Fruit fly (Drosophila melanogaster) whole organism, prepupa: ENCODE measurements around the gene Ssk.

ENCODE experiments used
- Blimp-1 ChIP-seq: fragments of 200-800 bp; sonication (Bioruptor generic); optimal IDR thresholded peaks from 3 replicates; lab custom pipeline; 2017; ENCODE audit warnings: missing biosample characterization, missing genetic modification characterization, mild to moderate bottlenecking, moderate library complexity, missing genetic modification reagents
- CG10669 ChIP-seq: fragments of 200-800 bp; sonication (Bioruptor generic); optimal IDR thresholded peaks from 3 replicates; lab custom pipeline; 2018; ENCODE audit warnings: missing biosample characterization, mild to moderate bottlenecking, missing genetic modification characterization, moderate library complexity
- CG11762 ChIP-seq: fragments of 200-800 bp; sonication (Bioruptor generic); optimal IDR thresholded peaks from 3 replicates; lab custom pipeline; 2016; ENCODE audit warnings: missing biosample characterization, missing genetic modification characterization; ENCODE audit not compliant: insufficient read depth
- CG16779 ChIP-seq: fragments of 200-800 bp; sonication (Bioruptor generic); optimal IDR thresholded peaks from 3 replicates; lab custom pipeline; 2017; ENCODE audit warnings: missing biosample characterization, mild to moderate bottlenecking, missing genetic modification characterization
- CG31627 ChIP-seq: fragments of 200-800 bp; sonication (Bioruptor generic); optimal IDR thresholded peaks from 3 replicates; lab custom pipeline; 2016; ENCODE audit warnings: missing biosample characterization, missing genetic modification characterization
- CG34406 ChIP-seq: fragments of 200-800 bp; sonication (Bioruptor generic); optimal IDR thresholded peaks from 3 replicates; lab custom pipeline; 2016; ENCODE audit warnings: missing biosample characterization, missing genetic modification characterization
- CG3919 ChIP-seq: fragments of 200-800 bp; sonication (Bioruptor generic); optimal IDR thresholded peaks from 3 replicates; lab custom pipeline; 2016; ENCODE audit warnings: missing biosample characterization, missing genetic modification characterization
- CG6792 ChIP-seq: fragments of 200-800 bp; sonication (Bioruptor generic); optimal IDR thresholded peaks from 3 replicates; lab custom pipeline; 2016; ENCODE audit warnings: missing biosample characterization, missing genetic modification characterization
- CG6808 ChIP-seq: fragments of 200-800 bp; sonication (Bioruptor generic); optimal IDR thresholded peaks from 3 replicates; lab custom pipeline; 2017; ENCODE audit warnings: missing biosample characterization, missing genetic modification characterization, mild to moderate bottlenecking, moderate library complexity, missing genetic modification reagents
- CG7368 ChIP-seq: fragments of 200-800 bp; sonication (Bioruptor generic); optimal IDR thresholded peaks from 3 replicates; lab custom pipeline; 2016; ENCODE audit warnings: missing biosample characterization, missing genetic modification characterization
- CG8119 ChIP-seq: fragments of 200-800 bp; sonication (Bioruptor generic); IDR thresholded peaks from 3 replicates; pipeline ENCODE4 v1.3.6; 2022; ENCODE audit warnings: missing biosample characterization, missing genetic modification characterization
- CG8319 ChIP-seq: fragments of 200-800 bp; sonication (Bioruptor generic); optimal IDR thresholded peaks from 3 replicates; lab custom pipeline; 2016; ENCODE audit warnings: missing biosample characterization, missing genetic modification characterization
- CG8632 ChIP-seq: fragments of 200-800 bp; sonication (Bioruptor generic); optimal IDR thresholded peaks from 3 replicates; lab custom pipeline; 2016; ENCODE audit warnings: missing biosample characterization, missing genetic modification characterization
- CG9139 ChIP-seq: fragments of 200-800 bp; sonication (Bioruptor generic); optimal IDR thresholded peaks from 3 replicates; lab custom pipeline; 2017; ENCODE audit warnings: missing biosample characterization, mild to moderate bottlenecking, missing genetic modification characterization
- Eip75B ChIP-seq: fragments of 200-800 bp; sonication (Bioruptor generic); optimal IDR thresholded peaks from 3 replicates; lab custom pipeline; 2016; ENCODE audit warnings: missing biosample characterization, missing genetic modification characterization
- Eip78C ChIP-seq: fragments of 200-800 bp; sonication (Bioruptor generic); peaks from one replicate; lab custom pipeline; 2016; ENCODE audit warnings: missing biosample characterization, missing genetic modification characterization
- Eip93F ChIP-seq: fragments of 200-800 bp; sonication (Bioruptor generic); optimal IDR thresholded peaks from 2 replicates; lab custom pipeline; 2016; ENCODE audit warnings: missing biosample characterization, mild to moderate bottlenecking, missing genetic modification characterization
- Ets21C ChIP-seq: fragments of 200-800 bp; sonication (Bioruptor generic); optimal IDR thresholded peaks from 3 replicates; lab custom pipeline; 2016; ENCODE audit warnings: missing biosample characterization, missing genetic modification characterization
- Ets96B ChIP-seq: fragments of 200-800 bp; optimal IDR thresholded peaks from 2 replicates; lab custom pipeline; 2019; ENCODE audit warnings: missing biosample characterization, mild to moderate bottlenecking, missing genetic modification characterization, moderate library complexity
- Hr38 ChIP-seq: sonication (Bioruptor generic); optimal IDR thresholded peaks from 2 replicates; lab custom pipeline; 2016; ENCODE audit warnings: missing biosample characterization, missing genetic modification characterization
- Hr39 ChIP-seq: fragments of 200-800 bp; sonication (Bioruptor generic); optimal IDR thresholded peaks from 2 replicates; lab custom pipeline; 2016; ENCODE audit warnings: missing biosample characterization, missing genetic modification characterization
- Hr4 ChIP-seq: fragments of 200-800 bp; sonication (Bioruptor generic); optimal IDR thresholded peaks from 3 replicates; lab custom pipeline; 2016; ENCODE audit warnings: missing biosample characterization, missing genetic modification characterization
- Met ChIP-seq: fragments of 200-800 bp; sonication (Bioruptor generic); optimal IDR thresholded peaks from 3 replicates; lab custom pipeline; 2016; ENCODE audit warnings: missing biosample characterization, missing genetic modification characterization
- Sox15 ChIP-seq: fragments of 200-800 bp; sonication (Bioruptor generic); optimal IDR thresholded peaks from 3 replicates; lab custom pipeline; 2016; ENCODE audit warnings: missing biosample characterization, missing genetic modification characterization
- achi ChIP-seq: fragments of 200-800 bp; sonication (Bioruptor generic); optimal IDR thresholded peaks from 3 replicates; lab custom pipeline; 2016; ENCODE audit warnings: missing biosample characterization, missing genetic modification characterization
- acj6 ChIP-seq: fragments of 200-800 bp; sonication (Bioruptor generic); optimal IDR thresholded peaks from 3 replicates; lab custom pipeline; 2016; ENCODE audit warnings: missing biosample characterization, missing genetic modification characterization
- dac ChIP-seq: fragments of 200-800 bp; sonication (Bioruptor generic); optimal IDR thresholded peaks from 2 replicates; lab custom pipeline; 2017; ENCODE audit warnings: missing biosample characterization, mild to moderate bottlenecking, missing genetic modification characterization
- dsx ChIP-seq: fragments of 200-800 bp; optimal IDR thresholded peaks from 3 replicates; lab custom pipeline; 2019; ENCODE audit warnings: missing biosample characterization, mild to moderate bottlenecking, missing genetic modification characterization, moderate library complexity; ENCODE audit not compliant: poor library complexity, severe bottlenecking
- eg ChIP-seq: fragments of 200-800 bp; sonication (Bioruptor generic); IDR thresholded peaks from 3 replicates; pipeline ENCODE4 v1.3.6; 2022; ENCODE audit warnings: missing biosample characterization, missing genetic modification characterization
- esn ChIP-seq: fragments of 200-800 bp; sonication (Bioruptor generic); optimal IDR thresholded peaks from 2 replicates; lab custom pipeline; 2016; ENCODE audit warnings: missing biosample characterization, mild to moderate bottlenecking, missing genetic modification characterization, moderate library complexity
- fkh ChIP-seq: fragments of 200-800 bp; sonication (Bioruptor generic); optimal IDR thresholded peaks from 3 replicates; lab custom pipeline; 2017; ENCODE audit warnings: missing biosample characterization, mild to moderate bottlenecking, missing genetic modification characterization, moderate library complexity
- lz ChIP-seq: fragments of 200-800 bp; sonication (Bioruptor generic); optimal IDR thresholded peaks from 3 replicates; lab custom pipeline; 2016; ENCODE audit warnings: missing biosample characterization, missing genetic modification characterization
- net ChIP-seq: fragments of 200-800 bp; sonication (Bioruptor generic); optimal IDR thresholded peaks from 3 replicates; lab custom pipeline; 2016; ENCODE audit warnings: missing biosample characterization, missing genetic modification characterization
- pdm3 ChIP-seq: fragments of 200-800 bp; sonication (Bioruptor generic); optimal IDR thresholded peaks from 3 replicates; lab custom pipeline; 2016; ENCODE audit warnings: missing biosample characterization, missing genetic modification characterization
- spab ChIP-seq: fragments of 200-800 bp; sonication (Bioruptor generic); optimal IDR thresholded peaks from 2 replicates; lab custom pipeline; 2017; ENCODE audit warnings: missing biosample characterization, mild to moderate bottlenecking, missing genetic modification characterization, missing genetic modification reagents
- ss ChIP-seq, 2 experiments: fragments of 200-800 bp; sonication (Bioruptor generic); optimal IDR thresholded peaks; 2 replicates in 1 of 2; 3 replicates in 1 of 2; lab custom pipeline; 2017 to 2018; ENCODE audit warnings: mild to moderate bottlenecking in 2 of 2, missing biosample characterization in 2 of 2, missing genetic modification characterization in 2 of 2, moderate library complexity in 1 of 2
- vri ChIP-seq: fragments of 200-800 bp; sonication (Bioruptor generic); optimal IDR thresholded peaks from 3 replicates; lab custom pipeline; 2016; ENCODE audit warnings: missing biosample characterization, mild to moderate bottlenecking, missing genetic modification characterization

Gene Ssk

dm6 chr3L:20195875-20196274 lies 7.6 kb downstream of the Ssk start (continued):
- peak; percentile 87 for TF ChIP-seq CG10669 (GFP tag; lab: Kevin White, UChicago)
- peak; percentile 90 for TF ChIP-seq CG3919
- peak; percentile 85 for TF ChIP-seq achi (GFP tag; lab: Kevin White, UChicago)
- no peak for TF ChIP-seq Ets21C (GFP tag; lab: Kevin White, UChicago)
- peak; percentile 92 for TF ChIP-seq Hr4
- peak; percentile 74 for TF ChIP-seq CG6792 (GFP tag; lab: Kevin White, UChicago)
- no peak for TF ChIP-seq CG31627 (GFP tag; lab: Kevin White, UChicago)
- peak; percentile 91 for TF ChIP-seq CG8119 (GFP tag; lab: Robert Waterston, UW)
- peak; percentile 62 for TF ChIP-seq CG8319
- no peak for TF ChIP-seq Eip93F (GFP tag; lab: Kevin White, UChicago)
- peak; percentile 72 for TF ChIP-seq CG11762 (GFP tag; lab: Kevin White, UChicago)
- TF ChIP-seq CG7368: peak; percentile 75
- TF ChIP-seq spab (GFP tag; lab: Kevin White, UChicago): peak; percentile 85
- TF ChIP-seq Hr38 (GFP tag; lab: Kevin White, UChicago): no peak
- peak; percentile 78 to 81 for TF ChIP-seq ss (GFP tag; optimal IDR thresholded peaks at IDR 0.05; lab: Kevin White, UChicago)
- peak; percentile 57 for TF ChIP-seq CG8632
- peak; percentile 87 for TF ChIP-seq Eip75B (GFP tag; lab: Kevin White, UChicago)
- peak; percentile 85 for TF ChIP-seq pdm3 (GFP tag; lab: Kevin White, UChicago)
- peak; percentile 83 for TF ChIP-seq CG6808
- no peak for TF ChIP-seq Met
- TF ChIP-seq dsx (GFP tag; lab: Kevin White, UChicago): peak; percentile 87

DNA sequence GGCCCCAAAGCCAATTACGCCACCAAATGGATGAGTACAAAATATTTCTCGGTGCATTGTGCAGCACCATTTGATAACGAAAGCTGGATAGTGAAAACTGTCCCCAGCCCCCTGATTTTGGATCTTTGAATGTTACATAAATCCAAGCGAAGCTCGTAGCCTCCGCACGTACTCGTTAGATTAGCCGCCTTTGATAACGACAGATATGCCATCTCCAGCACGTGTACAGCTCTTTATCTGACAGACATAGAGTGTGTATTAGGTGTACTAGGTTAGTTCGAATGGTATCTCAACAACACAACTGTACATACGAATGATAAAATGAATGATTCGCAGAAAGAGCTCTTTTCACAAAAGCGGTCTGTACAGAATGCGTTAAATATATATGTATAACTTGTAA lies 8.0 kb downstream of the Ssk start:
- TF ChIP-seq pdm3 (GFP tag; lab: Kevin White, UChicago) (no peak), dac (GFP tag; lab: Kevin White, UChicago) (no peak), Sox15 (GFP tag; lab: Kevin White, UChicago) (no peak), lz (GFP tag; lab: Kevin White, UChicago) (no peak), CG11762 (GFP tag; lab: Kevin White, UChicago) (no peak), Blimp-1 (no peak), Eip78C (GFP tag; lab: Kevin White, UChicago) (no peak), net (GFP tag; lab: Kevin White, UChicago) (no peak), CG9139 (no peak), CG16779 (tag; lab: Kevin White, UChicago) (no peak), spab (GFP tag; lab: Kevin White, UChicago) (no peak), CG8119 (GFP tag; lab: Robert Waterston, UW) (no peak), Met (no peak), eg (GFP tag; lab: Robert Waterston, UW) (no peak), acj6 (GFP tag; lab: Kevin White, UChicago) (no peak)

DNA sequence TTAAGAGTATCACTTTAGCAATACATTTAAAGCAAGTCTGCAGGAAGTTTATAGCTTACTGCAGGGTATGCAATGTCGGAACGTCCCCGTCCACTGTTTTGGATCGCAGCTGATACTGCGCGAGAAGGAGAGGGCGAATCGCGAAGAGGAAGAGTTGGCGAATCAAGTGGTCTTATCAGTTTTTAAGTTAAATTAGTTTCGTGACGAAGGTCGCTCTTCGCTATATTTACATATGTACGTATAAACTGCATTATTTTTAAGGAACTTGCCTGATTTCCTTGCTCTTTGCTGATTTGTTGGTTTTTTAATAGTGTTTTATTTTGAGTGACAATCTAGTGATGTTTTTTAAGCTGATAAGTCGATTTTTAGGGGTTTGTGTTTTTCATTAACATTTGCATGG lies 8.9 kb downstream of the Ssk start:
- peak; percentile 19 for TF ChIP-seq Hr39 (GFP tag; lab: Kevin White, UChicago)
- no peak for TF ChIP-seq CG34406 (GFP tag; lab: Kevin White, UChicago)
- TF ChIP-seq, all 60 proteins: peak for 1

DNA sequence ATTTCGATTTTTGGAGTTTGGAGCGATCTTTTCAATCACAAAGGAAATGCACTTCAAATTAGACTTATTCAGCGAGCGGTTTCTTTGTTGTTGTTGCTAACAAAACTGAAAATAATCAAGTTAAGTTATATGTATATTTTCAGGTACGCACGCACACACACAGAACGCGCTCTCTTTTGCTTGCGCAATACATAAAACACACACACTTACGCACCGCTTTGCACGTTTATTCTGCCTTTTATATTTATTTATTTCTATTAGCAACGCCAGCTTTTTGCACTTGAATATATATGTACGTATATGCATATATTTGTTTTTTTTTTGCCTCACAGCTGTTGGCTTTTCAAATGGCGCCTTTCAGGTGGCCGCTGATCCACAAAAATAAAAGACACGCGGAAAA lies 9.4 kb downstream of the Ssk start:
- TF ChIP-seq Eip93F (GFP tag; lab: Kevin White, UChicago): peak; percentile 20
- no peak for TF ChIP-seq Ets21C (GFP tag; lab: Kevin White, UChicago)
- TF ChIP-seq CG8632: no peak
- TF ChIP-seq esn (GFP tag; lab: Kevin White, UChicago): no peak
- no peak for TF ChIP-seq Eip75B (GFP tag; lab: Kevin White, UChicago)
- TF ChIP-seq vri (GFP tag; lab: Kevin White, UChicago): peak; percentile 43
- TF ChIP-seq Ets96B (tag; lab: Kevin White, UChicago): no peak
- no peak for TF ChIP-seq pdm3 (GFP tag; lab: Kevin White, UChicago)
- TF ChIP-seq fkh (GFP tag; lab: Kevin White, UChicago): peak; percentile 12
